Worm (Caenorhabditis elegans) whole organism, L3 larva: ENCODE measurements around the gene ser-7.

Experiments used
- R02D3.7 ChIP-seq: fragments of 150-350 bp; optimal IDR thresholded peaks from 2 replicates; lab custom pipeline; 2014; ENCODE audit warnings: missing biosample characterization, missing genetic modification characterization
- ZK546.5 ChIP-seq: sonication (generic microtip); optimal IDR thresholded peaks from 2 replicates; lab custom pipeline; 2017; ENCODE audit warnings: missing biosample characterization, missing genetic modification characterization
- aly-2 ChIP-seq: fragments of 150-350 bp; optimal IDR thresholded peaks from 2 replicates; lab custom pipeline; 2014; ENCODE audit warnings: missing biosample characterization, missing genetic modification characterization
- ama-1 ChIP-seq: fragments of 150-350 bp; optimal IDR thresholded peaks from 2 replicates; lab custom pipeline; 2018
- ceh-28 ChIP-seq: fragments of 150-350 bp; optimal IDR thresholded peaks from 2 replicates; lab custom pipeline; 2014; ENCODE audit warnings: missing biosample characterization, missing genetic modification reagents, missing genetic modification characterization
- ceh-82 ChIP-seq: fragments of 150-350 bp; optimal IDR thresholded peaks from 2 replicates; lab custom pipeline; 2014; ENCODE audit warnings: missing biosample characterization, missing genetic modification characterization
- egl-5 ChIP-seq: fragments of 150-350 bp; optimal IDR thresholded peaks from 2 replicates; lab custom pipeline; 2017; ENCODE audit warnings: missing biosample characterization, missing genetic modification reagents, missing genetic modification characterization, inconsistent platforms
- elt-1 ChIP-seq: fragments of 150-350 bp; optimal IDR thresholded peaks from 2 replicates; lab custom pipeline; 2014; ENCODE audit warnings: missing biosample characterization, missing genetic modification characterization
- elt-2 ChIP-seq: sonication (generic microtip); optimal IDR thresholded peaks from 2 replicates; lab custom pipeline; 2016; ENCODE audit warnings: missing genetic modification reagents, mild to moderate bottlenecking, missing genetic modification characterization, missing compliant biosample characterization
- fkh-10 ChIP-seq: sonication (generic microtip); optimal IDR thresholded peaks from 2 replicates; lab custom pipeline; 2017; ENCODE audit warnings: missing biosample characterization, missing genetic modification reagents, missing genetic modification characterization
- fkh-2 ChIP-seq: fragments of 150-350 bp; optimal IDR thresholded peaks from 2 replicates; lab custom pipeline; 2014; ENCODE audit warnings: missing biosample characterization, missing genetic modification reagents, missing genetic modification characterization
- fos-1 ChIP-seq: fragments of 150-350 bp; optimal IDR thresholded peaks from 2 replicates; lab custom pipeline; 2014; ENCODE audit warnings: missing biosample characterization, missing genetic modification characterization
- hmg-11 ChIP-seq: sonication (generic microtip); optimal IDR thresholded peaks from 2 replicates; lab custom pipeline; 2016; ENCODE audit warnings: missing genetic modification characterization, missing compliant biosample characterization
- jun-1 ChIP-seq: fragments of 150-350 bp; optimal IDR thresholded peaks from 2 replicates; lab custom pipeline; 2014; ENCODE audit warnings: missing biosample characterization, missing genetic modification reagents, missing genetic modification characterization
- lin-15B ChIP-seq: fragments of 150-350 bp; optimal IDR thresholded peaks from 2 replicates; lab custom pipeline; 2014; ENCODE audit warnings: missing biosample characterization, missing genetic modification characterization
- lin-39 ChIP-seq: fragments of 150-350 bp; optimal IDR thresholded peaks from 2 replicates; lab custom pipeline; 2018; ENCODE audit warnings: missing biosample characterization, missing genetic modification reagents, missing genetic modification characterization
- mdl-1 ChIP-seq: fragments of 150-350 bp; optimal IDR thresholded peaks from 2 replicates; lab custom pipeline; 2014; ENCODE audit warnings: missing biosample characterization, missing genetic modification characterization
- nfya-1 ChIP-seq: sonication (generic microtip); optimal IDR thresholded peaks from 2 replicates; lab custom pipeline; 2017; ENCODE audit warnings: missing genetic modification characterization, mild to moderate bottlenecking, missing compliant biosample characterization, antibody characterized with exemption, moderate library complexity; ENCODE audit not compliant: insufficient read depth
- nhr-11 ChIP-seq: fragments of 150-350 bp; optimal IDR thresholded peaks from 2 replicates; lab custom pipeline; 2014; ENCODE audit warnings: missing biosample characterization, missing genetic modification characterization
- nhr-12 ChIP-seq: fragments of 150-350 bp; optimal IDR thresholded peaks from 2 replicates; lab custom pipeline; 2014; ENCODE audit warnings: missing biosample characterization, missing genetic modification characterization
- nhr-23 ChIP-seq: fragments of 150-350 bp; optimal IDR thresholded peaks from 2 replicates; lab custom pipeline; 2014; ENCODE audit warnings: missing biosample characterization, missing genetic modification reagents, missing genetic modification characterization
- nhr-67 ChIP-seq: fragments of 150-350 bp; optimal IDR thresholded peaks from 2 replicates; lab custom pipeline; 2014; ENCODE audit warnings: missing biosample characterization, missing genetic modification characterization
- nhr-76 ChIP-seq: fragments of 150-350 bp; sonication (generic microtip); optimal IDR thresholded peaks from 5 replicates; lab custom pipeline; 2014; ENCODE audit warnings: missing biosample characterization, missing genetic modification characterization
- nhr-77 ChIP-seq: fragments of 150-350 bp; optimal IDR thresholded peaks from 2 replicates; lab custom pipeline; 2014; ENCODE audit warnings: missing biosample characterization, missing genetic modification characterization
- pha-4 ChIP-seq: fragments of 150-350 bp; optimal IDR thresholded peaks from 2 replicates; lab custom pipeline; 2014; ENCODE audit warnings: missing biosample characterization, missing genetic modification reagents, missing genetic modification characterization
- pqm-1 ChIP-seq: fragments of 150-350 bp; optimal IDR thresholded peaks from 2 replicates; lab custom pipeline; 2017; ENCODE audit warnings: missing biosample characterization, missing genetic modification characterization, inconsistent platforms
- sea-2 ChIP-seq: fragments of 150-350 bp; sonication (generic microtip); optimal IDR thresholded peaks from 4 replicates; lab custom pipeline; 2014; ENCODE audit warnings: missing biosample characterization, missing genetic modification reagents, missing genetic modification characterization
- snpc-4 ChIP-seq: fragments of 150-350 bp; optimal IDR thresholded peaks from 2 replicates; lab custom pipeline; 2014; ENCODE audit warnings: missing biosample characterization, missing genetic modification characterization
- unc-62 ChIP-seq: fragments of 150-350 bp; sonication (generic microtip); optimal IDR thresholded peaks from 4 replicates; lab custom pipeline; 2014; ENCODE audit warnings: missing biosample characterization, missing genetic modification reagents, missing genetic modification characterization
- zag-1 ChIP-seq: fragments of 150-350 bp; optimal IDR thresholded peaks from 2 replicates; lab custom pipeline; 2014; ENCODE audit warnings: missing biosample characterization, missing genetic modification characterization
- ztf-11 ChIP-seq: fragments of 150-350 bp; optimal IDR thresholded peaks from 2 replicates; lab custom pipeline; 2014; ENCODE audit warnings: missing biosample characterization, missing genetic modification characterization
- ztf-4 ChIP-seq: fragments of 150-350 bp; optimal IDR thresholded peaks from 2 replicates; lab custom pipeline; 2014; ENCODE audit warnings: missing biosample characterization, missing genetic modification characterization

The ser-7 gene

DNA sequence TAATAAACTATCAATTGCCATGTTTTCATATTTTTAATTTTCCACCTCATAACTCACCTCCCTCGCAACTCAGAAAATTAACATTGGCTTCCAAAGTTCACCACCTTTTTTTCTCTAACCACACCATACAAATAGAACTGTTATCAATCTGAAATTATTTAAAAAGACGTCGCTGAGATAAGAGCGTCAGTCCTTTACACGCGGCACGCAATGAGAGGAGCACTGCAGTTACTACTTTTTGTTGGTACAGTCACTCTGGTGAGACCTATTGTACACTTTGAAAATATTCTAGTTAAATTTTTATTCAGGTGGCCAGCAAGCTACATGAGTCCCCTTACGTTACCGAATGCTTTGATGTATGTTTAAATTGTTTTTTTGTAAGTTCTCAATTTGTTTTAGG, 21.4 kb downstream of the ser-7 start, which contains the start of gene T02C5.1:
Gene T02C5.1 (plus strand): TSS at position 199 of the 400 bp plus-strand sequence.
- TF ChIP-seq sea-2, result no peak
- no peak for TF ChIP-seq hmg-11 (tag; lab: Kevin White, UChicago)
- TF ChIP-seq elt-1 (tag; lab: Kevin White, UChicago), result no peak
- peak; percentile 46 for TF ChIP-seq pqm-1 (tag; lab: Kevin White, UChicago)
- TF ChIP-seq nhr-23 (tag; lab: Kevin White, UChicago), result no peak
- TF ChIP-seq nhr-76, result no peak
- TF ChIP-seq nhr-12 (tag; lab: Kevin White, UChicago), result no peak
- peak; percentile 39 for TF ChIP-seq pha-4
- peak; percentile 74 for TF ChIP-seq elt-2

DNA sequence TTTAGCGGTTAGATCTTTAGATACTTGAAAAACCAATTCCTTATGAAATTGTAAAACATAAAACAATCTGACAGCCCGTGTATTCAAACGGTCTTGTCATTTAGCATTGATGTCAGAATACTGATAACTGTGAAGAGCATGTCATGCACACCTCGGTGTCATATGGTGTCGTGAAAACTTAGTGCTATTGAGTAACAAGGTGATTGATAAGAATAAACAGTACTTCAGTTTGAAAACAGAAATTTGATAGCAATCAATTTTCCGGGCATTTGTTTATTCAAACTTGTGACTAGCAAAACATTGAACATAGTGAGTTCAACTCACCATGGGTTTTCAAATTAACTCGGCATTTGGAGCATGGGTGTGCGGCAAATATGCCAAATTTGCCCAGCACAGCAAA, 21.9 kb downstream of the ser-7 start:
- TF ChIP-seq nfya-1 (tag; lab: Kevin White, UChicago) (peak; percentile 10), nhr-76 (no peak), ceh-82 (no peak), nhr-23 (tag; lab: Kevin White, UChicago) (no peak), ama-1 (lab: Kevin White, UChicago) (no peak), nhr-11 (tag; lab: Kevin White, UChicago) (no peak), ztf-11 (no peak), jun-1 (tag; lab: Kevin White, UChicago) (peak; percentile 65), sea-2 (no peak), fkh-10 (GFP tag; lab: Kevin White, UChicago) (no peak), snpc-4 (no peak), lin-39 (no peak), pqm-1 (tag; lab: Kevin White, UChicago) (peak; percentile 86), aly-2 (tag; lab: Kevin White, UChicago) (no peak), pha-4 (peak; percentile 72), elt-2 (peak; percentile 90)

DNA sequence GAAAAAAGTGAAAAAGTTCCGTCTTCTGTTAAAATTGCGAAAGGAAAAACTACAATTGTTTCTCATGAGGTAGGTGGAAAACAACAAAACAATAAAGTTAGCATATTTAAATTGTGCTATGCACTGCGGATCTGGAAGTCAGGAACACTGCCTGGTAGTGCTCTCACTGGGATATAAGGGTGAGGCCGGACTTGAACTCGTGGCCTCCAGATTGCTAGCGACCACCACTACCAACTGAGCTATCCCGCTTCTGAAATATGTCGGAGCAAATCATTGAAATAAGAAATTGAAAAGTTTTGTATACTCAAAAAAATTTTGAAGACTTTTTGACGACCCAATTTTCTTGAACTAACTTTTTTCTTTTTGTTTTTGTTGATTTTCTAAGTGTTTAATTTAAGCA, 23.2 kb downstream of the ser-7 start:
- TF ChIP-seq nhr-12 (tag; lab: Kevin White, UChicago) (no peak), nhr-67 (tag; lab: Kevin White, UChicago) (no peak), aly-2 (tag; lab: Kevin White, UChicago) (no peak), unc-62 (GFP tag; lab: Kevin White, UChicago) (no peak), fos-1 (tag; lab: Kevin White, UChicago) (no peak), R02D3.7 (tag; lab: Kevin White, UChicago) (no peak), elt-2 (no peak), lin-39 (no peak), nfya-1 (tag; lab: Kevin White, UChicago) (no peak), nhr-23 (tag; lab: Kevin White, UChicago) (no peak), nhr-77 (no peak), nhr-76 (no peak)

DNA sequence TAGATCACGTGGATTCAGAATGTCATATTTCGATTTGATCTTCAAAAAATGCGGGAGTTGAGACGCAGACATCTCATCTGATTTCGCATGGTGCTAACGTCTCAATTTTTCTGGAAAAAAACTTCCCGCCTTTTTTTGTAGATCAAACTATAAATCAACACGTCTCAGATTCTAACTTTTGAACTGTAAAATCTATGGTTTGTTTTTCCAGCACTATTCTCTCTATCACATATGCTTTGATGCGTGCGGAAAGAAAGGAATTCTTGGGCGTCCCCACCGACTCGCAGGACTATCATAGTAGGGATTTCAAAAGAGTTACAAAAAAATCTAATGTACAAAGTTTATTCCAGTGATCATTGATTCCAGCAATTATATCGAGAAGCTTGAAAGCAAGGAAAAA, 24.3 kb downstream of the ser-7 start:
- TF ChIP-seq ZK546.5, result no peak
- TF ChIP-seq ceh-82, result no peak
- no peak for TF ChIP-seq ztf-4
- no peak for TF ChIP-seq fkh-10 (GFP tag; lab: Kevin White, UChicago)
- TF ChIP-seq zag-1 (tag; lab: Kevin White, UChicago), result no peak
- TF ChIP-seq nhr-77, result no peak
- TF ChIP-seq unc-62 (GFP tag; lab: Kevin White, UChicago), result no peak
- no peak for TF ChIP-seq nhr-12 (tag; lab: Kevin White, UChicago)
- no peak for TF ChIP-seq fkh-2 (tag; lab: Kevin White, UChicago)

DNA sequence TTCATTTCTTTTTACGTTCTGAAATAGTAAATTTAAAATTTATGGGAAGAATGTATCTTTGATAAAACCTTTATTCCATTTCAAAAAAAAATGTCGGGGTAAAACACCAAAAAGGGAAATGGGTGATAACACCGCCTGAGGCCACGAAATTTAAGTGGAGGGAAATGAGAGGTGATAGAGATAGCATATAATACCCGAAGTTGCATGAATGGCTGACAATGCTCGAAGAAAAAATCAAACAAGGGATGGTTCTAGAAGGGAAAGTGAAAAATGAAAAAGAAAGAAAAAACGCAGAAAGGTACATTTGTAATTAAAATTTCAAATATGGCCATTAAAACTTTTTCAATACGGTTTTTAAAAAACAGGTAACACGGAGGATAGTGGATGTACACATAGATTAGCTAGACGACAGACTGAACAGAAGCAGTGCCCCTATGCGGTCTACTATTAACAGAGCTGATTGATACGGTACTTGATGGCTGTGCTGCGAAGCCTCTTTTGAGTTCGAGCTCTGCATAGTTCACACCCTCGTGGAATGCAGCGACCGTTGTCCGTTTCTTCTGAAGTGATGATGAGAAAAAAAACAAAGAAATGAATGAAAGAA, 24.9 kb downstream of the ser-7 start:
- peak; percentile 19 for TF ChIP-seq pha-4
- TF ChIP-seq snpc-4, result no peak
- TF ChIP-seq ama-1 (lab: Kevin White, UChicago), result peak; percentile 11
- peak; percentile 19 for TF ChIP-seq jun-1 (tag; lab: Kevin White, UChicago)
- no peak for TF ChIP-seq ceh-82
- no peak for TF ChIP-seq sea-2
- TF ChIP-seq unc-62 (GFP tag; lab: Kevin White, UChicago), result no peak
- TF ChIP-seq egl-5 (tag; lab: Kevin White, UChicago), result no peak
- peak; percentile 66 for TF ChIP-seq elt-2
- TF ChIP-seq ceh-28 (tag; lab: Kevin White, UChicago), result no peak
- TF ChIP-seq nhr-12 (tag; lab: Kevin White, UChicago), result no peak

DNA sequence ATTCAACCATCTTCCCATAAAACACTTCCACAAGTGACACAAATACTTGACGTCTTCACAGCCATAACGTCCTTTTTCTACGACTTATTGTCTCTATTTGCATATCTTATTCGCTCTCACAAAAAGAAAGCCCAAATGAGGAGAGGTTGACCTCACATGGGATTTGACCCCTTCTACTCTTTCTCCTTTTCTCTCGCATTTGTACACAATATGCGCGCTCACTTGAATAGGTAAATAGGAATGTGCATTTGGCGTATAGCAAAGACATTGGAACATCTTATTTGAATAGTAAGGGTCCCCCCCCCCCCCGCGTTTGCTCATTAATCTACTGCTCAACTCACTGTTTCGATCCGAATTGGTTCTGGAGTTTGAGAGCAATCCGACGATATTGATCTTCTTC, 27.3 kb downstream of the ser-7 start:
- TF ChIP-seq ceh-28 (tag; lab: Kevin White, UChicago) (no peak), egl-5 (tag; lab: Kevin White, UChicago) (peak; percentile 14), R02D3.7 (tag; lab: Kevin White, UChicago) (no peak), ztf-4 (no peak), mdl-1 (no peak), lin-15B (tag; lab: Kevin White, UChicago) (no peak)
